Fruit fly (Drosophila melanogaster): ENCODE measurements around the gene beat-Vc.

- TF ChIP-seq CG17806 (tag; optimal IDR thresholded peaks at IDR 0.05) (peak; percentile 24), CG15710 (tag; optimal IDR thresholded peaks at IDR 0.05) (no peak)
Observed at dm6 chr3R:12717588-12718535, 65.2 kb downstream of the beat-Vc start.
